Worm (Caenorhabditis elegans): ENCODE data around the gene ergo-1.

- TF ChIP-seq ztf-4 (tag; optimal IDR thresholded peaks at IDR 0.05) (no peak), unc-130 (tag; optimal IDR thresholded peaks at IDR 0.05) (no peak), ets-5 (GFP tag; IDR thresholded peaks at IDR 0.05) (no peak), lsy-2 (tag; optimal IDR thresholded peaks at IDR 0.05) (no peak), pag-3 (tag; optimal IDR thresholded peaks at IDR 0.05; ENCODE audit: borderline replicate concordance, insufficient read depth) (no peak), unc-30 (tag; optimal IDR thresholded peaks at IDR 0.05) (no peak), ceh-88 (GFP tag; IDR thresholded peaks at IDR 0.05) (no peak), xbp-1 (tag; optimal IDR thresholded peaks at IDR 0.05) (no peak), mdl-1 (tag; optimal IDR thresholded peaks at IDR 0.05) (no peak), elt-2 (tag; optimal IDR thresholded peaks at IDR 0.05) (no peak), irx-1 (tag; optimal IDR thresholded peaks at IDR 0.05) (no peak), blmp-1 (tag; optimal IDR thresholded peaks at IDR 0.05) (no peak), unc-98 (GFP tag; IDR thresholded peaks at IDR 0.05) (no peak)
Measured at ce11 chrV:1021456-1021855, 12.9 kb downstream of the ergo-1 start.
